Worm (Caenorhabditis elegans) whole organism, L4 larva: ENCODE measurements around the gene Y43F8B.3.

Source experiments
- ceh-82 ChIP-seq: sonication (generic microtip); optimal IDR thresholded peaks from 2 replicates; lab custom pipeline; 2017; ENCODE audit warnings: missing biosample characterization, missing genetic modification characterization
- ces-1 ChIP-seq: fragments of 150-350 bp; sonication (generic microtip); optimal IDR thresholded peaks from 4 replicates; lab custom pipeline; 2014; ENCODE audit warnings: missing biosample characterization, missing genetic modification reagents, missing genetic modification characterization
- dmd-9 ChIP-seq: fragments of 200-800 bp; sonication (Bioruptor generic); IDR thresholded peaks from 2 replicates; pipeline ENCODE4 v1.3.6; 2022; ENCODE audit warnings: missing genetic modification reagents, missing genetic modification characterization, missing compliant biosample characterization
- lim-7 ChIP-seq: fragments of 200-800 bp; sonication (Bioruptor generic); IDR thresholded peaks from 2 replicates; pipeline ENCODE4 v1.3.6; 2022; ENCODE audit warnings: missing genetic modification characterization, missing compliant biosample characterization
- lin-1 ChIP-seq: fragments of 200-800 bp; sonication (Bioruptor generic); IDR thresholded peaks from 2 replicates; pipeline ENCODE4 v1.3.6; 2022; ENCODE audit warnings: missing genetic modification reagents, missing genetic modification characterization, missing compliant biosample characterization
- nhr-6 ChIP-seq: fragments of 150-350 bp; optimal IDR thresholded peaks from 2 replicates; lab custom pipeline; 2014; ENCODE audit warnings: missing biosample characterization, missing genetic modification characterization
- nhr-76 ChIP-seq: fragments of 150-350 bp; optimal IDR thresholded peaks from 2 replicates; lab custom pipeline; 2014; ENCODE audit warnings: missing biosample characterization, missing genetic modification characterization
- unc-39 ChIP-seq: sonication (generic microtip); optimal IDR thresholded peaks from 2 replicates; lab custom pipeline; 2017; ENCODE audit warnings: missing biosample characterization, missing genetic modification characterization

- no peak for TF ChIP-seq nhr-76 (tag; lab: Kevin White, UChicago)
- TF ChIP-seq dmd-9 (GFP tag; lab: Robert Waterston, UW), result no peak
- no peak for TF ChIP-seq unc-39 (tag; lab: Kevin White, UChicago)
- no peak for TF ChIP-seq lim-7 (GFP tag; lab: Robert Waterston, UW)
- no peak for TF ChIP-seq ces-1 (GFP tag; lab: Kevin White, UChicago)
- no peak for TF ChIP-seq ceh-82 (tag; lab: Kevin White, UChicago)
- TF ChIP-seq nhr-6 (tag; lab: Kevin White, UChicago), result peak; percentile 11
- peak; percentile 88 for TF ChIP-seq lin-1 (GFP tag; lab: Robert Waterston, UW)
These were observed 24.7 kb downstream of the Y43F8B.3 start for ce11 chrV:19527565-19527964.
